Worm (Caenorhabditis elegans) whole organism, L2 larva: ENCODE measurements around the gene him-8.

ENCODE experiments used
- C34F6.9 ChIP-seq: fragments of 150-350 bp; optimal IDR thresholded peaks from 2 replicates; lab custom pipeline; 2014; ENCODE audit warnings: missing biosample characterization, missing genetic modification characterization
- F13H6.1 ChIP-seq: sonication (generic microtip); optimal IDR thresholded peaks from 2 replicates; lab custom pipeline; 2016; ENCODE audit warnings: missing genetic modification characterization, missing compliant biosample characterization
- R02D3.7 ChIP-seq: fragments of 150-350 bp; optimal IDR thresholded peaks from 2 replicates; lab custom pipeline; 2014; ENCODE audit warnings: missing biosample characterization, missing genetic modification characterization
- ZK546.5 ChIP-seq: sonication (generic microtip); optimal IDR thresholded peaks from 2 replicates; lab custom pipeline; 2017; ENCODE audit warnings: missing biosample characterization, missing genetic modification characterization
- alr-1 ChIP-seq: fragments of 150-350 bp; optimal IDR thresholded peaks from 2 replicates; lab custom pipeline; 2014; ENCODE audit warnings: missing biosample characterization, missing genetic modification characterization
- ama-1 ChIP-seq: fragments of 150-350 bp; optimal IDR thresholded peaks from 2 replicates; lab custom pipeline; 2018; ENCODE audit warnings: inconsistent platforms
- blmp-1 ChIP-seq: sonication (generic microtip); optimal IDR thresholded peaks from 2 replicates; lab custom pipeline; 2017; ENCODE audit warnings: missing genetic modification characterization, mild to moderate bottlenecking, missing compliant biosample characterization, antibody characterized with exemption, moderate library complexity; ENCODE audit not compliant: insufficient read depth
- ceh-16 ChIP-seq: fragments of 150-350 bp; optimal IDR thresholded peaks from 2 replicates; lab custom pipeline; 2014; ENCODE audit warnings: missing biosample characterization, missing genetic modification characterization
- ceh-82 ChIP-seq: fragments of 150-350 bp; optimal IDR thresholded peaks from 2 replicates; lab custom pipeline; 2014; ENCODE audit warnings: missing biosample characterization, missing genetic modification characterization
- dmd-4 ChIP-seq: sonication (generic microtip); optimal IDR thresholded peaks from 2 replicates; lab custom pipeline; 2017; ENCODE audit warnings: missing biosample characterization, missing genetic modification characterization
- egl-27 ChIP-seq: sonication (generic microtip); optimal IDR thresholded peaks from 3 replicates; lab custom pipeline; 2017; ENCODE audit warnings: missing biosample characterization, missing genetic modification reagents, missing genetic modification characterization
- fos-1 ChIP-seq: fragments of 150-350 bp; optimal IDR thresholded peaks from 2 replicates; lab custom pipeline; 2014; ENCODE audit warnings: missing biosample characterization, missing genetic modification characterization
- lin-13 ChIP-seq: fragments of 150-350 bp; optimal IDR thresholded peaks from 2 replicates; lab custom pipeline; 2014; ENCODE audit warnings: missing biosample characterization, missing genetic modification reagents, missing genetic modification characterization
- lin-39 ChIP-seq: fragments of 150-350 bp; optimal IDR thresholded peaks from 2 replicates; lab custom pipeline; 2014; ENCODE audit warnings: missing biosample characterization, missing genetic modification reagents, missing genetic modification characterization
- lsy-2 ChIP-seq, 2 experiments: fragments of 150-350 bp in 1 of 2; sonication (generic microtip) in 1 of 2; optimal IDR thresholded peaks; 2 replicates each; lab custom pipeline; 2014 to 2017; ENCODE audit warnings: missing biosample characterization in 2 of 2, missing genetic modification characterization in 2 of 2
- mbf-1 ChIP-seq: sonication (generic microtip); optimal IDR thresholded peaks from 2 replicates; lab custom pipeline; 2017; ENCODE audit warnings: missing biosample characterization, missing genetic modification characterization
- nhr-11 ChIP-seq: fragments of 150-350 bp; optimal IDR thresholded peaks from 2 replicates; lab custom pipeline; 2014; ENCODE audit warnings: missing biosample characterization, missing genetic modification characterization
- nhr-21 ChIP-seq: fragments of 150-350 bp; optimal IDR thresholded peaks from 2 replicates; lab custom pipeline; 2014; ENCODE audit warnings: missing biosample characterization, missing genetic modification characterization
- nhr-23 ChIP-seq: fragments of 150-350 bp; optimal IDR thresholded peaks from 2 replicates; lab custom pipeline; 2014; ENCODE audit warnings: missing biosample characterization, missing genetic modification reagents, missing genetic modification characterization
- nhr-237 ChIP-seq: fragments of 150-350 bp; optimal IDR thresholded peaks from 2 replicates; lab custom pipeline; 2014; ENCODE audit warnings: missing biosample characterization, missing genetic modification characterization
- nhr-25 ChIP-seq: fragments of 150-350 bp; sonication (generic microtip); optimal IDR thresholded peaks from 3 replicates; lab custom pipeline; 2014; ENCODE audit warnings: missing biosample characterization, missing genetic modification characterization
- nhr-77 ChIP-seq: fragments of 150-350 bp; optimal IDR thresholded peaks from 2 replicates; lab custom pipeline; 2014; ENCODE audit warnings: missing biosample characterization, missing genetic modification characterization
- peb-1 ChIP-seq: fragments of 150-350 bp; optimal IDR thresholded peaks from 2 replicates; lab custom pipeline; 2014; ENCODE audit warnings: missing biosample characterization, missing genetic modification characterization
- sem-4 ChIP-seq: fragments of 150-350 bp; optimal IDR thresholded peaks from 2 replicates; lab custom pipeline; 2014; ENCODE audit warnings: missing biosample characterization, missing genetic modification reagents, missing genetic modification characterization
- skn-1 ChIP-seq: sonication (generic microtip); optimal IDR thresholded peaks from 2 replicates; lab custom pipeline; 2017; ENCODE audit warnings: missing biosample characterization, missing genetic modification characterization
- sma-3 ChIP-seq: sonication (generic microtip); optimal IDR thresholded peaks from 2 replicates; lab custom pipeline; 2016; ENCODE audit warnings: missing genetic modification reagents, missing genetic modification characterization, missing compliant biosample characterization
- sma-9 ChIP-seq, 2 experiments: fragments of 150-350 bp in 1 of 2; sonication (generic microtip) in 1 of 2; optimal IDR thresholded peaks; 2 replicates each; lab custom pipeline; 2014 to 2016; ENCODE audit warnings: missing genetic modification characterization in 2 of 2, mild to moderate bottlenecking in 1 of 2, missing biosample characterization in 1 of 2, missing compliant biosample characterization in 1 of 2, missing genetic modification reagents in 1 of 2, moderate library complexity in 1 of 2
- unc-62 ChIP-seq: fragments of 150-350 bp; optimal IDR thresholded peaks from 2 replicates; lab custom pipeline; 2014; ENCODE audit warnings: missing biosample characterization, missing genetic modification reagents, missing genetic modification characterization
- zag-1 ChIP-seq: fragments of 150-350 bp; optimal IDR thresholded peaks from 2 replicates; lab custom pipeline; 2014; ENCODE audit warnings: missing biosample characterization, missing genetic modification characterization
- ztf-1 ChIP-seq: fragments of 200-800 bp; sonication (Bioruptor generic); conservative IDR thresholded peaks from 2 replicates; pipeline ENCODE4 v1.3.6; 2022; ENCODE audit warnings: missing genetic modification characterization, missing compliant biosample characterization
- ztf-11 ChIP-seq: sonication (generic microtip); optimal IDR thresholded peaks from 2 replicates; lab custom pipeline; 2017; ENCODE audit warnings: missing biosample characterization, missing genetic modification characterization

Gene him-8

ce11 chrIV:10593570-10593969 is 31.9 kb downstream of the him-8 start, which contains the start of gene C43F9.7:
Gene C43F9.7 (minus strand): TSS chrIV:10593670.
- TF ChIP-seq ceh-82 (tag; lab: Kevin White, UChicago) (no peak), nhr-11 (tag; lab: Kevin White, UChicago) (no peak), alr-1 (tag; lab: Kevin White, UChicago) (no peak), unc-62 (GFP tag; lab: Kevin White, UChicago) (no peak), ZK546.5 (tag; lab: Kevin White, UChicago) (no peak), lin-13 (GFP tag; lab: Kevin White, UChicago) (no peak), peb-1 (tag; lab: Kevin White, UChicago) (no peak), lin-39 (tag; lab: Kevin White, UChicago) (no peak)

- TF ChIP-seq nhr-77 (tag; lab: Kevin White, UChicago) (no peak), fos-1 (tag; lab: Kevin White, UChicago) (no peak), R02D3.7 (tag; lab: Kevin White, UChicago) (no peak), mbf-1 (tag; lab: Kevin White, UChicago) (no peak), blmp-1 (tag; lab: Kevin White, UChicago) (no peak), sma-9 (GFP tag; optimal IDR thresholded peaks at IDR 0.05; lab: Kevin White, UChicago) (no peak), sma-9 (tag; optimal IDR thresholded peaks at IDR 0.05; lab: Kevin White, UChicago) (no peak), sma-3 (GFP tag; lab: Kevin White, UChicago) (no peak), ztf-1 (GFP tag; lab: Robert Waterston, UW) (no peak), lsy-2 (tag; optimal IDR thresholded peaks at IDR 0.05; lab: Kevin White, UChicago) (no peak), F13H6.1 (tag; lab: Kevin White, UChicago) (no peak), C34F6.9 (tag; lab: Kevin White, UChicago) (no peak), skn-1 (no peak), nhr-25 (tag; lab: Kevin White, UChicago) (no peak), zag-1 (no peak)
Measured at ce11 chrIV:10596505-10596904, 34.8 kb downstream of the him-8 start, which contains the start of gene C43F9.11. Gene C43F9.11 (plus strand): TSS chrIV:10596805.

- TF ChIP-seq ceh-82 (tag; lab: Kevin White, UChicago) (no peak), C34F6.9 (tag; lab: Kevin White, UChicago) (no peak), ceh-16 (tag; lab: Kevin White, UChicago) (no peak), lsy-2 (tag; optimal IDR thresholded peaks at IDR 0.05; lab: Kevin White, UChicago) (no peak), sma-3 (GFP tag; lab: Kevin White, UChicago) (no peak), lin-13 (GFP tag; lab: Kevin White, UChicago) (no peak), nhr-77 (tag; lab: Kevin White, UChicago) (no peak)
Measured at ce11 chrIV:10599983-10600382, 38.3 kb downstream of the him-8 start, which contains the start of gene R09H10.1. Gene R09H10.1 (plus strand): TSS chrIV:10600283.

- no peak for TF ChIP-seq skn-1
- TF ChIP-seq ceh-16 (tag; lab: Kevin White, UChicago) = no peak
- TF ChIP-seq R02D3.7 (tag; lab: Kevin White, UChicago) = no peak
- no peak for TF ChIP-seq sem-4
- TF ChIP-seq sma-9 (GFP tag; optimal IDR thresholded peaks at IDR 0.05; lab: Kevin White, UChicago) = no peak
- no peak for TF ChIP-seq sma-9 (tag; optimal IDR thresholded peaks at IDR 0.05; lab: Kevin White, UChicago)
- no peak for TF ChIP-seq nhr-25 (tag; lab: Kevin White, UChicago)
- no peak for TF ChIP-seq dmd-4 (tag; lab: Kevin White, UChicago)
- TF ChIP-seq nhr-77 (tag; lab: Kevin White, UChicago) = no peak
- TF ChIP-seq ZK546.5 (tag; lab: Kevin White, UChicago) = no peak
Measured at ce11 chrIV:10602644-10603043, 40.9 kb downstream of the him-8 start, which contains the start of gene R09H10.2. Gene R09H10.2 (plus strand): TSS chrIV:10602944.

ce11 chrIV:10606575-10607080 is 44.9 kb downstream of the him-8 start, which contains the start of gene R09H10.3:
Gene R09H10.3 (plus strand): TSS chrIV:10607030.
- no peak for TF ChIP-seq sma-3 (GFP tag; lab: Kevin White, UChicago)
- no peak for TF ChIP-seq nhr-237 (tag; lab: Kevin White, UChicago)

ce11 chrIV:10608275-10608674 is 46.6 kb downstream of the him-8 start, which contains the start of gene R09H10.6:
Gene R09H10.6 (plus strand): TSS chrIV:10608575.
- no peak for TF ChIP-seq nhr-21
- TF ChIP-seq zag-1 = no peak
- TF ChIP-seq fos-1 (tag; lab: Kevin White, UChicago) = no peak
- no peak for TF ChIP-seq nhr-23 (tag; lab: Kevin White, UChicago)
- TF ChIP-seq ztf-11 = no peak
- TF ChIP-seq nhr-25 (tag; lab: Kevin White, UChicago) = no peak
- TF ChIP-seq sma-3 (GFP tag; lab: Kevin White, UChicago) = no peak
- no peak for TF ChIP-seq ama-1 (lab: Kevin White, UChicago)
- no peak for TF ChIP-seq egl-27 (tag; lab: Kevin White, UChicago)
